Fruit fly (Drosophila melanogaster): ENCODE results near the gene CG13639.

- TF ChIP-seq Ets98B (GFP tag; IDR thresholded peaks at IDR 0.05) (peak; percentile 39), fd96Ca (GFP tag; IDR thresholded peaks at IDR 0.05) (peak; percentile 50; the same call in 1 of the 3 replicates)
Measured at dm6 chr3R:24890919-24891318, 30.8 kb upstream of the CG13639 start.
